Fruit fly (Drosophila melanogaster): ENCODE measurements around the gene disco-r.

disco-r gene

DNA sequence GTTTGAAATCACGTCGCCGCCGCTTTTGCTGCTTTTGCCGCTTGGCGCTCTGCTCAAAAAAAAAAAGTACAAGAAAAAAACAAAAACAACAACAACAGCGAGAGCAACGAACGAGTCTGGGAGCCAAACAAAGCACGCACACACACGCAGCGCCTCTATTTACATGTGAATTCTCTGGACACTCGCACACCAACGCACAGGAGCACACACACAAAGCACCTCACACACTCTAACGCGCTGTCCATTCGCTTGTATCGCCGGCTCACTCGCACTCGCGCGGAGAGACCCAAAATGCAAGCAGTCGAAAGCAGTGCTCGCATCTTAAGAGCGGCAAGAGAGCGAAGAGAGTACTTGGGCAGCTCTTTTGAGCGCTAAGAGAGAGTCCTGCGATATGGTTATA lies at the start of gene disco-r (continued):
- no peak for TF ChIP-seq H15 (GFP tag; IDR thresholded peaks at IDR 0.05)
- peak; percentile 0 for TF ChIP-seq cad (GFP tag; optimal IDR thresholded peaks at IDR 0.05)
- no peak; the same call in 2 of the 3 replicates for TF ChIP-seq CG34224 (GFP tag; IDR thresholded peaks at IDR 0.05; ENCODE audit: partially characterized antibody)
- no peak for TF ChIP-seq CG3838 (GFP tag; optimal IDR thresholded peaks at IDR 0.05)
- TF ChIP-seq mld (GFP tag; IDR thresholded peaks at IDR 0.05; ENCODE audit: partially characterized antibody), result no peak
- no peak for TF ChIP-seq CG3281 (GFP tag; optimal IDR thresholded peaks at IDR 0.05)
- TF ChIP-seq Six4 (GFP tag; optimal IDR thresholded peaks at IDR 0.05), result no peak
- no peak for TF ChIP-seq vnd (GFP tag; IDR thresholded peaks at IDR 0.05; ENCODE audit: partially characterized antibody)
- TF ChIP-seq CG13775 (GFP tag; optimal IDR thresholded peaks at IDR 0.05), result no peak
- 0 out of 2 replicates have a peak, but pooled peaks have one; percentile 31 for TF ChIP-seq CG9932 (GFP tag; IDR thresholded peaks at IDR 0.05)
- TF ChIP-seq CkIIα-i1 (GFP tag; IDR thresholded peaks at IDR 0.05), result no peak
- no peak for TF ChIP-seq pzg (GFP tag; optimal IDR thresholded peaks at IDR 0.05)
- no peak for TF ChIP-seq wor (GFP tag; IDR thresholded peaks at IDR 0.05)
- peak; percentile 65; the same call in 1 of the 3 replicates for TF ChIP-seq CG2199 (GFP tag; IDR thresholded peaks at IDR 0.05)
- TF ChIP-seq HLH3B (GFP tag; IDR thresholded peaks at IDR 0.05), result no peak
- no peak for TF ChIP-seq Hmr (GFP tag; optimal IDR thresholded peaks at IDR 0.05)
- peak; percentile 13 for TF ChIP-seq kni (GFP tag; optimal IDR thresholded peaks at IDR 0.05)
- TF ChIP-seq Hsf (GFP tag; optimal IDR thresholded peaks at IDR 0.05), result no peak
- TF ChIP-seq CG32767 (GFP tag; IDR thresholded peaks at IDR 0.05), result peak; percentile 67; the same call in 1 of the 2 replicates
- TF ChIP-seq cato (GFP tag; optimal IDR thresholded peaks at IDR 0.05; ENCODE audit: borderline replicate concordance), result no peak
- TF ChIP-seq caup (GFP tag; optimal IDR thresholded peaks at IDR 0.05; ENCODE audit: severe bottlenecking), result no peak
- TF ChIP-seq Lpt (GFP tag; optimal IDR thresholded peaks at IDR 0.05), result no peak
- TF ChIP-seq Sry-β (GFP tag; optimal IDR thresholded peaks at IDR 0.05), result no peak
- TF ChIP-seq Side (GFP tag; optimal IDR thresholded peaks at IDR 0.05), result peak; percentile 20
- no peak for TF ChIP-seq CG3065 (GFP tag; optimal IDR thresholded peaks at IDR 0.05)
- no peak for TF ChIP-seq CG10147 (GFP tag; optimal IDR thresholded peaks at IDR 0.05)
- no peak for TF ChIP-seq CG11723 (GFP tag; optimal IDR thresholded peaks at IDR 0.05)
- peak; percentile 15 for TF ChIP-seq mirr (GFP tag; optimal IDR thresholded peaks at IDR 0.05)
- no peak for TF ChIP-seq CG8281 (tag; optimal IDR thresholded peaks at IDR 0.05)
- TF ChIP-seq CG12744 (GFP tag; optimal IDR thresholded peaks at IDR 0.05), result no peak
- no peak for TF ChIP-seq Mrtf (GFP tag; IDR thresholded peaks at IDR 0.05)
- TF ChIP-seq CrebB (tag; optimal IDR thresholded peaks at IDR 0.05), result no peak
- no peak for TF ChIP-seq CG14050 (GFP tag; IDR thresholded peaks at IDR 0.05)
- TF ChIP-seq Bgb (GFP tag; IDR thresholded peaks at IDR 0.05; ENCODE audit: partially characterized antibody), result no peak; the same call in 1 of the 2 replicates
- TF ChIP-seq CG8765 (GFP tag; IDR thresholded peaks at IDR 0.05), result peak; percentile 80
- TF ChIP-seq CG18764 (GFP tag; optimal IDR thresholded peaks at IDR 0.05), result no peak
- TF ChIP-seq CG3726 (GFP tag; IDR thresholded peaks at IDR 0.05), result no peak
- no peak for TF ChIP-seq rib (GFP tag; IDR thresholded peaks at IDR 0.05)
- peak; percentile 32 for TF ChIP-seq zen (tag; optimal IDR thresholded peaks at IDR 0.05)
- TF ChIP-seq CG9727 (GFP tag; optimal IDR thresholded peaks at IDR 0.05), result no peak
- TF ChIP-seq Camta (GFP tag; optimal IDR thresholded peaks at IDR 0.05), result no peak
- no peak for TF ChIP-seq ham (GFP tag; IDR thresholded peaks at IDR 0.05)
- no peak for TF ChIP-seq CG16863 (GFP tag; optimal IDR thresholded peaks at IDR 0.05)
- no peak for TF ChIP-seq CG11085 (GFP tag; IDR thresholded peaks at IDR 0.05)
- TF ChIP-seq Fer2 (tag; optimal IDR thresholded peaks at IDR 0.05), result no peak
- peak; percentile 72 for TF ChIP-seq ewg (GFP tag; optimal IDR thresholded peaks at IDR 0.05)
- TF ChIP-seq CoRest (tag; optimal IDR thresholded peaks at IDR 0.05), result peak; percentile 55
- TF ChIP-seq aop (GFP tag; IDR thresholded peaks at IDR 0.05), result no peak
- TF ChIP-seq oc (tag; optimal IDR thresholded peaks at IDR 0.05), result no peak
- no peak for TF ChIP-seq luna (GFP tag; optimal IDR thresholded peaks at IDR 0.05)
- 0 out of 2 replicates have a peak, but pooled peaks have one; percentile 34 for TF ChIP-seq CG32532 (GFP tag; IDR thresholded peaks at IDR 0.05)
- TF ChIP-seq onecut (GFP tag; IDR thresholded peaks at IDR 0.05), result no peak

Data from whole organism, embryonic.